Worm (Caenorhabditis elegans) whole organism, late embryonic: Measurements from ENCODE around the gene cec-8.
"Not testable (repeated sequence)": the region's sequence is repeated elsewhere in the genome, so short reads cannot be mapped to it uniquely, and the experiment has no call there.

Experiments used
- C08G9.2 ChIP-seq: sonication (generic microtip); optimal IDR thresholded peaks from 2 replicates; lab custom pipeline; 2016; ENCODE audit warnings: mild to moderate bottlenecking, missing genetic modification characterization, moderate library complexity, missing compliant biosample characterization
- C38D4.7 ChIP-seq: fragments of 200-800 bp; sonication (Bioruptor generic); optimal IDR thresholded peaks from 2 replicates; lab custom pipeline; 2018; ENCODE audit warnings: mild to moderate bottlenecking, missing genetic modification characterization, moderate library complexity, missing compliant biosample characterization
- K09A11.1 ChIP-seq: sonication (generic microtip); optimal IDR thresholded peaks from 2 replicates; lab custom pipeline; 2017; ENCODE audit warnings: antibody characterized with exemption, mild to moderate bottlenecking, missing genetic modification characterization, missing compliant biosample characterization; ENCODE audit not compliant: insufficient read depth
- ceh-24 ChIP-seq: sonication (generic microtip); optimal IDR thresholded peaks from 2 replicates; lab custom pipeline; 2016; ENCODE audit warnings: mild to moderate bottlenecking, missing genetic modification characterization, missing compliant biosample characterization
- ceh-30 ChIP-seq: fragments of 150-350 bp; optimal IDR thresholded peaks from 2 replicates; lab custom pipeline; 2014; ENCODE audit warnings: missing biosample characterization, missing genetic modification characterization
- ceh-45 ChIP-seq: fragments of 200-800 bp; sonication (Bioruptor generic); IDR thresholded peaks from 2 replicates; pipeline ENCODE4 v1.3.6; 2022; ENCODE audit warnings: missing genetic modification reagents, missing genetic modification characterization, missing compliant biosample characterization
- ceh-48 ChIP-seq: sonication (generic microtip); optimal IDR thresholded peaks from 2 replicates; lab custom pipeline; 2016; ENCODE audit warnings: missing genetic modification characterization, inconsistent platforms, missing compliant biosample characterization
- ceh-6 ChIP-seq: fragments of 200-800 bp; sonication (Bioruptor generic); optimal IDR thresholded peaks from 2 replicates; lab custom pipeline; 2018; ENCODE audit warnings: mild to moderate bottlenecking, missing genetic modification characterization, missing compliant biosample characterization
- ceh-9 ChIP-seq: sonication (generic microtip); optimal IDR thresholded peaks from 2 replicates; lab custom pipeline; 2016; ENCODE audit warnings: mild to moderate bottlenecking, missing genetic modification characterization, inconsistent platforms, missing compliant biosample characterization
- dve-1 ChIP-seq: sonication (generic microtip); optimal IDR thresholded peaks from 2 replicates; lab custom pipeline; 2017; ENCODE audit warnings: antibody characterized with exemption, mild to moderate bottlenecking, missing genetic modification characterization, missing compliant biosample characterization
- elt-2 ChIP-seq: sonication (generic microtip); optimal IDR thresholded peaks from 2 replicates; lab custom pipeline; 2016; ENCODE audit warnings: missing genetic modification reagents, missing genetic modification characterization, missing compliant biosample characterization
- elt-4 ChIP-seq: sonication (generic microtip); optimal IDR thresholded peaks from 2 replicates; lab custom pipeline; 2016; ENCODE audit warnings: missing genetic modification characterization, missing compliant biosample characterization
- fax-1 ChIP-seq: sonication (generic microtip); optimal IDR thresholded peaks from 2 replicates; lab custom pipeline; 2016; ENCODE audit warnings: missing genotype, missing genetic modification characterization, missing compliant biosample characterization
- fkh-10 ChIP-seq: fragments of 150-350 bp; optimal IDR thresholded peaks from 2 replicates; lab custom pipeline; 2014; ENCODE audit warnings: missing biosample characterization, missing genetic modification reagents, missing genetic modification characterization
- fkh-6 ChIP-seq: sonication (generic microtip); optimal IDR thresholded peaks from 2 replicates; lab custom pipeline; 2016; ENCODE audit warnings: missing genetic modification characterization, missing compliant biosample characterization
- hlh-13 ChIP-seq: fragments of 200-800 bp; sonication (Bioruptor generic); optimal IDR thresholded peaks from 2 replicates; lab custom pipeline; 2018; ENCODE audit warnings: mild to moderate bottlenecking, missing genetic modification characterization, missing compliant biosample characterization
- hlh-30 ChIP-seq: sonication (generic microtip); optimal IDR thresholded peaks from 2 replicates; lab custom pipeline; 2017; ENCODE audit warnings: antibody characterized with exemption, missing genetic modification characterization, missing compliant biosample characterization; ENCODE audit not compliant: insufficient read depth
- madf-2 ChIP-seq: sonication (generic microtip); optimal IDR thresholded peaks from 2 replicates; lab custom pipeline; 2017; ENCODE audit warnings: missing genetic modification characterization, missing compliant biosample characterization
- nhr-232 ChIP-seq: sonication (generic microtip); optimal IDR thresholded peaks from 2 replicates; lab custom pipeline; 2016; ENCODE audit warnings: missing genetic modification characterization, missing compliant biosample characterization
- npax-4 ChIP-seq: sonication (generic microtip); optimal IDR thresholded peaks from 2 replicates; lab custom pipeline; 2016; ENCODE audit warnings: missing genetic modification characterization, missing compliant biosample characterization
- odd-2 ChIP-seq: sonication (generic microtip); optimal IDR thresholded peaks from 2 replicates; lab custom pipeline; 2017; ENCODE audit warnings: antibody characterized with exemption, mild to moderate bottlenecking, missing genetic modification characterization, missing compliant biosample characterization
- pat-9 ChIP-seq: fragments of 200-800 bp; sonication (Bioruptor generic); optimal IDR thresholded peaks from 2 replicates; lab custom pipeline; 2018; ENCODE audit warnings: mild to moderate bottlenecking, missing genetic modification characterization, moderate library complexity, missing compliant biosample characterization
- pha-2 ChIP-seq: sonication (generic microtip); optimal IDR thresholded peaks from 2 replicates; lab custom pipeline; 2017; ENCODE audit warnings: mild to moderate bottlenecking, missing genetic modification characterization, missing compliant biosample characterization
- pqm-1 ChIP-seq: sonication (generic microtip); optimal IDR thresholded peaks from 2 replicates; lab custom pipeline; 2016; ENCODE audit warnings: missing genetic modification characterization, missing compliant biosample characterization
- rnt-1 ChIP-seq: sonication (generic microtip); optimal IDR thresholded peaks from 2 replicates; lab custom pipeline; 2016; ENCODE audit warnings: missing genetic modification characterization, missing compliant biosample characterization
- sdc-2 ChIP-seq: sonication (generic microtip); optimal IDR thresholded peaks from 2 replicates; lab custom pipeline; 2016; ENCODE audit warnings: missing genotype, missing genetic modification characterization, missing compliant biosample characterization
- tbx-7 ChIP-seq: sonication (generic microtip); optimal IDR thresholded peaks from 2 replicates; lab custom pipeline; 2016; ENCODE audit warnings: missing genotype, missing genetic modification characterization, missing compliant biosample characterization
- unc-3 ChIP-seq, 2 experiments: fragments of 200-800 bp in 1 of 2; sonication (Bioruptor generic) in 1 of 2; sonication (generic microtip) in 1 of 2; conservative IDR thresholded peaks in 1 of 2; optimal IDR thresholded peaks in 1 of 2; 2 replicates each; pipeline versions ENCODE4 v1.3.6 to Lab custom; 2016 to 2022; ENCODE audit warnings: missing compliant biosample characterization in 2 of 2, missing genetic modification characterization in 2 of 2, missing genetic modification reagents in 1 of 2
- unc-55 ChIP-seq: sonication (generic microtip); optimal IDR thresholded peaks from 2 replicates; lab custom pipeline; 2017; ENCODE audit warnings: missing biosample characterization, missing genetic modification reagents, missing genetic modification characterization
- unc-86 ChIP-seq: sonication (generic microtip); optimal IDR thresholded peaks from 2 replicates; lab custom pipeline; 2016; ENCODE audit warnings: missing genetic modification characterization, missing compliant biosample characterization

Gene cec-8

ce11 chrIII:402168-402813, 26.8 kb upstream of the cec-8 start, which contains the start of the genes Y55B1BL.1 and Y55B1BL.2:
Y55B1BL.1 (plus strand) TSS chrIII:402384.
Y55B1BL.2 (plus strand) TSS chrIII:402763.
- TF ChIP-seq nhr-232 (tag; lab: Kevin White, UChicago) (no peak), hlh-30 (tag; lab: Kevin White, UChicago) (peak; percentile 45), hlh-13 (GFP tag; lab: Kevin White, UChicago) (no peak)

DNA sequence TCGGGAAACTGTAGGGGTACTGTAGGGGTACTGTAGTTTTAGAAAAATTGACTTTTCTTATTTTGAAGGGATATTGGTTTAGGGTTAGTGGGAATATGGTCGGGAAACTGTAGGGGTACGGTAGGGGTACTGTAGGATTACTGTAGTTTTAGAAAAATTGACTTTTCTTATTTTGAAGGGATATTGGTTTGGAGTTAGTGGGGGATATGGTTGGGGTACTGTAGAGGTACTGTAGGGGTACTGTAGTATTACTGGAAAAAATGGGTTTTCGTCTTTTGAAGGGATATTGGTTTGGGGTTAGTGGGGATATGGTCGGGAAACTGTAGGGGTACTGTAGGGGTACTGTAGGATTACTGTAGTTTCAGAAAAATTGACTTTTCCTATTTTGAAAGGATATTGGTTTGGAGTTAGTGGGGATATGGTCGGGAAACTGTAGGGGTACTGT, 13.8 kb upstream of the cec-8 start:
- TF ChIP-seq ceh-45 (GFP tag; lab: Robert Waterston, UW) (peak; percentile 71), unc-3 (GFP tag; conservative IDR thresholded peaks at IDR 0.05; lab: Robert Waterston, UW) (peak; percentile 37; the same call in 1 of the 2 replicates)
- TF ChIP-seq unc-3 (tag; optimal IDR thresholded peaks at IDR 0.05; lab: Kevin White, UChicago), result not testable (repeated sequence)

DNA sequence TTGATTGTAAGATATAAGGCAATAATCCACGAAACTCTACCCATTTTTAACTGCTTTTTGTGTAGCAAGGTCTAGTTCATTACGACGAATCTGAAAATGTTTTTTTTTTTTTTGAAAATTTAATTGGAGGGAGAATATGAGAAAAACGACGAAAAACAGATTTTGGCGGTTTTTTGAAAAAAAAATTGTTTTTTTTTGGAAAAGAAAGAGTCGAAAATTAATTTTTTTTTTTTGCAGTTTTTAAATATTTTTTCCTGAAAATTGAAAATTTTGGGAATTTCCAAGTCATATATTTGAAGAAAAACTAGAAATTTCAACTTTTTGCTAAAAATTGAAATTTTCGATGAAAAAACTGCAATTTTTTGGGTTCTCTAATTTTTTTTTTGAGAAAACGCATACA, 10.5 kb upstream of the cec-8 start, which contains the start of gene stim-1:
TSS of gene stim-1 (minus strand) at position 101 of the 400 bp plus-strand sequence.
- TF ChIP-seq elt-4 (tag; lab: Kevin White, UChicago) (no peak), ceh-9 (tag; lab: Kevin White, UChicago) (no peak), ceh-24 (tag; lab: Kevin White, UChicago) (no peak), madf-2 (tag; lab: Kevin White, UChicago) (no peak), C38D4.7 (no peak), odd-2 (no peak), rnt-1 (no peak), pqm-1 (tag; lab: Kevin White, UChicago) (no peak), fax-1 (no peak), unc-86 (no peak), pat-9 (tag; lab: Kevin White, UChicago) (no peak), npax-4 (no peak), hlh-13 (GFP tag; lab: Kevin White, UChicago) (no peak), C08G9.2 (no peak)

DNA sequence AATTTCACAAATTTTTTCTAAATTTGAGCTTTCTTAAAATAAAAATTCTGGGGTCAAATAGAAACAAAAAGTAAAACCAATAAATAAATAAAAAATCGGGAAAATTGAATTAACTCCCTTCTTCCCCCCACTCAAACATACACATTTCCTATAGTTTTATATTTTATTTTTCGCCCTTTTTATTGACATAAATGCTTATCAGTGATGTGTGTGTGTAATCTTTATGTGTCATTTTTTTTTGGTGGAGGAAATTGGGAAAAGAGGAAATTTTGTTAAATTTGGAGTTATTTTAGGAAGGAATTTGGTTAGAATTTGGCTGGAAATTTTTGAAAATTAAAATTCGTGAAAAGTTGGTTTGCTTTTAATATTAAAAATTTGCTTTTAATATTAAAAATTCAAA, 6.6 kb upstream of the cec-8 start:
- TF ChIP-seq elt-2 (tag; lab: Kevin White, UChicago), result peak; percentile 28
- no peak for TF ChIP-seq pqm-1 (tag; lab: Kevin White, UChicago)
- no peak for TF ChIP-seq unc-86
- no peak for TF ChIP-seq fkh-10 (GFP tag; lab: Kevin White, UChicago)
- no peak for TF ChIP-seq K09A11.1 (tag; lab: Kevin White, UChicago)
- TF ChIP-seq, all 69 proteins: peak for 1

DNA sequence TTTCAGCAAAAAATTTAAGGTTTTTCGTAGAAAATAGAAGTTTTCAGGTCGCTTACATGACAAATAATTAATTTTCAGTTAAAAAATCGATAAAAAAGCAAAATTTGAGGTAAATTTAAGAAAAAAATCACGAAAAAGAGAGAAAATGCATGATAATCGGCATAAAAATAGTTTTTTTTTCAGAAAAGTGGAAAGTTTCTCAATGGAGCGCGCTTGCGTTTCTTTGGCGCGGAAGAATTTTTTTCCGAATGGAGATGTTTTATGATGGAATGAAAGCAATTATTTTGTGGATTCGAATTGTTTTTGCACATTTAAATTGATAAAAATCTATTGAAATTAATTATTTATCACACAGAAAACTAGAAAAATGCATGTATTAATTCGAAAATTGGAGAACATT, 5.3 kb upstream of the cec-8 start:
- no peak for TF ChIP-seq dve-1 (tag; lab: Kevin White, UChicago)
- TF ChIP-seq elt-4 (tag; lab: Kevin White, UChicago), result no peak
- TF ChIP-seq fkh-6 (tag; lab: Kevin White, UChicago), result no peak
- no peak for TF ChIP-seq fkh-10 (GFP tag; lab: Kevin White, UChicago)
- TF ChIP-seq pha-2 (tag; lab: Kevin White, UChicago), result no peak
- no peak for TF ChIP-seq ceh-48
- no peak for TF ChIP-seq tbx-7 (tag; lab: Kevin White, UChicago)
- no peak for TF ChIP-seq sdc-2 (tag; lab: Kevin White, UChicago)
- TF ChIP-seq ceh-6 (GFP tag; lab: Kevin White, UChicago), result no peak
- no peak for TF ChIP-seq unc-55 (GFP tag; lab: Kevin White, UChicago)
- TF ChIP-seq hlh-30 (tag; lab: Kevin White, UChicago), result no peak
- TF ChIP-seq C08G9.2, result no peak
- TF ChIP-seq unc-86, result no peak
- no peak for TF ChIP-seq ceh-30 (tag; lab: Kevin White, UChicago)
- TF ChIP-seq K09A11.1 (tag; lab: Kevin White, UChicago), result no peak
